Worm (Caenorhabditis elegans) whole organism, L4/young adult: ENCODE measurements around the gene C28C12.12.

ENCODE experiments used
- dao-5 ChIP-seq: sonication (generic microtip); optimal IDR thresholded peaks from 2 replicates; lab custom pipeline; 2016; ENCODE audit warnings: missing genotype, missing genetic modification characterization, moderate library complexity, missing compliant biosample characterization
- him-1 ChIP-seq: sonication (generic microtip); optimal IDR thresholded peaks from 2 replicates; lab custom pipeline; 2016; ENCODE audit warnings: missing genotype, missing genetic modification reagents, missing genetic modification characterization, missing compliant biosample characterization

- TF ChIP-seq him-1 (tag; lab: Kevin White, UChicago) (no peak), dao-5 (tag; lab: Kevin White, UChicago) (no peak)
These were observed 34.2 kb upstream of the C28C12.12 start for ce11 chrIV:8530042-8531027.
